Worm (Caenorhabditis elegans) whole organism, L4/young adult: ENCODE data around the gene rde-4.

Experiments
- W03F9.2 ChIP-seq: fragments of 150-350 bp; optimal IDR thresholded peaks from 2 replicates; lab custom pipeline; 2014; ENCODE audit warnings: missing biosample characterization, missing genetic modification characterization
- dao-5 ChIP-seq: sonication (generic microtip); optimal IDR thresholded peaks from 2 replicates; lab custom pipeline; 2016; ENCODE audit warnings: missing genotype, missing genetic modification characterization, moderate library complexity, missing compliant biosample characterization
- him-1 ChIP-seq: sonication (generic microtip); optimal IDR thresholded peaks from 2 replicates; lab custom pipeline; 2016; ENCODE audit warnings: missing genotype, missing genetic modification reagents, missing genetic modification characterization, missing compliant biosample characterization

DNA sequence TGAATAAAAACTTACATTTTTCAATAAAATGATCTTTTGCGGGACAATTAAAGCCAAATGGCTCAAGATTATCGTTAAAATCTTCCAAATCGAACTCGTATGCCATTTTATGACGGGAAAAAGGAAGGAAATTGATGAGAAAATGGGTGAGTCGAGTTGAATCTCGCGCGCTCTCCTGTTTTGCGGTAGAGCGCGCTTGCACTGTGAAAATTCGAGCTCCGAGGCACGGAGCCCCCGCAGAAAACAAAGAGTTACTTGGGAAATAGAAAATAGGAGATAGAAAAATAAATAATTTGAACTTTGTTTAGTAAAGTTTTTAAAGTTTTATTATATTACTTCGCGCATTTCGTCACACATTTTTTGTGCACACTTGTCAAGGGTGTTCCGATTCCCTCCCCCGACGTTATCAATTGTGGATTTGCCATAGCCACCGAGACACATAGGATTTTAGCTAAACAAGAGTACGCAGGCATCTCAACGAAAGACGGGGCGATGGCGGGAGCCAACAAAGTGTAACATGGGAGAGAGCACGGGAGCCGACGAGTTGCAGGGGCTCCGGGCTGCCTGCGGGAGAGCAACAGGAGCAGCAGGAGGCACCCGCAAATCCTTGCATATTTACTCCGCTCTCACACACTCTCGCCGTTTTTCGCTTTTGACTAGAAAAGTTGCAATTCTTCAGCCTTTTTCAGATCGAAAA, 30.1 kb upstream of the rde-4 start, which contains the start of the genes div-1 and cor-1:
- TF ChIP-seq dao-5 = no peak
- TF ChIP-seq him-1 (tag; lab: Kevin White, UChicago) = no peak
- TF ChIP-seq W03F9.2 (tag; lab: Kevin White, UChicago) = no peak
